Worm (Caenorhabditis elegans) whole organism, mixed stage, embryonic: Measurements from ENCODE around the gene R12B2.2.

ENCODE experiments used
- M03D4.4 ChIP-seq: sonication (generic microtip); optimal IDR thresholded peaks from 2 replicates; lab custom pipeline; 2017; ENCODE audit warnings: mild to moderate bottlenecking, missing genetic modification characterization, missing compliant biosample characterization
- bed-3 ChIP-seq: fragments of 200-800 bp; sonication (Bioruptor generic); optimal IDR thresholded peaks from 3 replicates; lab custom pipeline; 2018; ENCODE audit warnings: mild to moderate bottlenecking, missing genetic modification characterization, moderate library complexity, missing compliant biosample characterization
- blmp-1 ChIP-seq: fragments of 150-350 bp; optimal IDR thresholded peaks from 2 replicates; lab custom pipeline; 2014; ENCODE audit warnings: missing biosample characterization, missing genetic modification characterization
- ceh-39 ChIP-seq: fragments of 150-350 bp; optimal IDR thresholded peaks from 2 replicates; lab custom pipeline; 2014; ENCODE audit warnings: missing biosample characterization, missing genetic modification characterization
- ceh-43 ChIP-seq: fragments of 200-800 bp; sonication (Bioruptor generic); optimal IDR thresholded peaks from 2 replicates; lab custom pipeline; 2018; ENCODE audit warnings: mild to moderate bottlenecking, missing genetic modification characterization, moderate library complexity, missing compliant biosample characterization
- ces-1 ChIP-seq: fragments of 150-350 bp; optimal IDR thresholded peaks from 2 replicates; lab custom pipeline; 2014; ENCODE audit warnings: missing biosample characterization, missing genetic modification reagents, missing genetic modification characterization
- elt-1 ChIP-seq: sonication (generic microtip); optimal IDR thresholded peaks from 2 replicates; lab custom pipeline; 2017; ENCODE audit warnings: missing genetic modification characterization, mild to moderate bottlenecking, missing compliant biosample characterization, antibody characterized with exemption, moderate library complexity, borderline replicate concordance; ENCODE audit not compliant: insufficient read depth
- elt-3 ChIP-seq: fragments of 150-350 bp; optimal IDR thresholded peaks from 2 replicates; lab custom pipeline; 2014; ENCODE audit warnings: missing biosample characterization, missing genetic modification characterization
- ham-2 ChIP-seq: fragments of 200-800 bp; sonication (Bioruptor generic); optimal IDR thresholded peaks from 2 replicates; lab custom pipeline; 2018; ENCODE audit warnings: mild to moderate bottlenecking, missing genetic modification characterization, missing compliant biosample characterization
- hlh-1 ChIP-seq: fragments of 150-350 bp; optimal IDR thresholded peaks from 2 replicates; lab custom pipeline; 2014; ENCODE audit warnings: missing biosample characterization, missing genetic modification reagents, missing genetic modification characterization
- lsy-2 ChIP-seq: fragments of 150-350 bp; optimal IDR thresholded peaks from 2 replicates; lab custom pipeline; 2014; ENCODE audit warnings: missing biosample characterization, missing genetic modification characterization
- mab-5 ChIP-seq: fragments of 150-350 bp; optimal IDR thresholded peaks from 2 replicates; lab custom pipeline; 2014; ENCODE audit warnings: missing biosample characterization, missing genetic modification characterization
- mep-1 ChIP-seq: fragments of 150-350 bp; optimal IDR thresholded peaks from 2 replicates; lab custom pipeline; 2017; ENCODE audit warnings: missing biosample characterization, missing genetic modification reagents, missing genetic modification characterization, inconsistent platforms
- nhr-12 ChIP-seq: fragments of 150-350 bp; optimal IDR thresholded peaks from 2 replicates; lab custom pipeline; 2014; ENCODE audit warnings: missing biosample characterization, missing genetic modification characterization
- nhr-237 ChIP-seq: fragments of 150-350 bp; optimal IDR thresholded peaks from 2 replicates; lab custom pipeline; 2014; ENCODE audit warnings: missing biosample characterization, missing genetic modification characterization
- nhr-28 ChIP-seq: fragments of 150-350 bp; optimal IDR thresholded peaks from 2 replicates; lab custom pipeline; 2014; ENCODE audit warnings: missing biosample characterization, missing genetic modification characterization
- nhr-76 ChIP-seq: sonication (generic microtip); optimal IDR thresholded peaks from 2 replicates; lab custom pipeline; 2017; ENCODE audit warnings: missing biosample characterization, missing genetic modification characterization
- sem-2 ChIP-seq: fragments of 200-800 bp; sonication (Bioruptor generic); optimal IDR thresholded peaks from 2 replicates; lab custom pipeline; 2018; ENCODE audit warnings: mild to moderate bottlenecking, missing genetic modification characterization, missing compliant biosample characterization
- sptf-1 ChIP-seq: sonication (generic microtip); optimal IDR thresholded peaks from 2 replicates; lab custom pipeline; 2017; ENCODE audit warnings: mild to moderate bottlenecking, missing genetic modification characterization, moderate library complexity, missing compliant biosample characterization
- tbx-8 ChIP-seq: fragments of 200-800 bp; sonication (Bioruptor generic); optimal IDR thresholded peaks from 2 replicates; lab custom pipeline; 2018; ENCODE audit warnings: mild to moderate bottlenecking, missing genetic modification characterization, moderate library complexity, missing compliant biosample characterization
- unc-120 ChIP-seq: sonication (generic microtip); optimal IDR thresholded peaks from 2 replicates; lab custom pipeline; 2017; ENCODE audit warnings: missing genetic modification characterization, missing compliant biosample characterization; ENCODE audit not compliant: poor library complexity, severe bottlenecking
- unc-39 ChIP-seq: fragments of 150-350 bp; optimal IDR thresholded peaks from 2 replicates; lab custom pipeline; 2014; ENCODE audit warnings: missing biosample characterization, missing genetic modification characterization
- unc-62 ChIP-seq: fragments of 150-350 bp; optimal IDR thresholded peaks from 2 replicates; lab custom pipeline; 2014; ENCODE audit warnings: missing biosample characterization, missing genetic modification reagents, missing genetic modification characterization
- zip-8 ChIP-seq: fragments of 150-350 bp; optimal IDR thresholded peaks from 2 replicates; lab custom pipeline; 2014; ENCODE audit warnings: missing biosample characterization, missing genetic modification characterization
- ztf-11 ChIP-seq: fragments of 150-350 bp; optimal IDR thresholded peaks from 2 replicates; lab custom pipeline; 2014; ENCODE audit warnings: missing biosample characterization, missing genetic modification characterization

Gene R12B2.2

DNA sequence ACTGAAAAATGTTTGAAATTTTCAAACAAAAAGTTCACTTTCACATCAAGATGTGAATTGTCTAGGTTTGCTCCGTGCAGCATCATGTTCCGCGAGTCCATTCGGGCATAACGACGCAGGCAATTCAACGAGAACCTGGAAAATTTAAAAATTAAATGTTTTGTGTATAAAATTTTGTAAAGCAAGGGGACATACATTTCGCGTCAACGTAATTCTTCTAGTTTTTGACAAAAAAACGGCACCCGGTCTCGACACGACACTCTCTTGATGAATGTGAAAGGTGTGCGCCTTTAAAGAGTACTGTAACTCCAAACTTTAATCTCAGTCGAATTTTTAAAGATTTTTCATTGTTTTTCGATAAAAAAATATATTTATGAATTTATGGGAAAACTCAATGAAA, 27.2 kb downstream of the R12B2.2 start, which contains the start of gene R12B2.6:
R12B2.6 (minus strand) TSS at position 101 of the 400 bp plus-strand sequence.
- TF ChIP-seq bed-3 = no peak
- TF ChIP-seq elt-1 = no peak
- no peak for TF ChIP-seq elt-3 (tag; lab: Kevin White, UChicago)
- TF ChIP-seq ceh-43 (GFP tag; lab: Kevin White, UChicago) = no peak
- TF ChIP-seq unc-62 (GFP tag; lab: Kevin White, UChicago) = no peak
- TF ChIP-seq nhr-12 (tag; lab: Kevin White, UChicago) = no peak
- no peak for TF ChIP-seq tbx-8 (GFP tag; lab: Kevin White, UChicago)
- no peak for TF ChIP-seq zip-8 (tag; lab: Kevin White, UChicago)
- TF ChIP-seq lsy-2 (tag; lab: Kevin White, UChicago) = no peak
- TF ChIP-seq nhr-28 (tag; lab: Kevin White, UChicago) = no peak
- TF ChIP-seq ceh-39 = no peak
- no peak for TF ChIP-seq mep-1 (tag; lab: Kevin White, UChicago)
- TF ChIP-seq M03D4.4 = no peak
- no peak for TF ChIP-seq blmp-1 (tag; lab: Kevin White, UChicago)
- no peak for TF ChIP-seq ham-2 (GFP tag; lab: Kevin White, UChicago)

DNA sequence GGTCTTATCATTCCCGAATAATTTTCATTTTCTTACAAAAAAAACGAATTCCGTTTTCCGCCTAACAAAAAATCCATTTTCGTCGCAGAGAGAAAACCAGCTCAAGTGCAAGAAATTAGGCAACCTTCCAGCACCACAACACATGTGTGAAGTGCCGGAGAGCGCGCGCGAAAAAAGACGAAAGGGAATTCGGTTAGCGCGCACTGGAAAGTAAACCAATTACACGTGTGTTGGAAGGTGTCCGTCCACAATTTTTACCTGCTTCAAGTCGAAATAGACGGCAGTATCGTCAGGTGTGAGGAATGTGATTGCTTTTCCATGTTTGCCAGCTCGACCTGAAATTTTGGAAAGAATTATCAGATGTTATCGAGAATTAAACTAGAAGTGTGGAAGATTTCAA, 27.8 kb downstream of the R12B2.2 start:
- TF ChIP-seq ces-1 (GFP tag; lab: Kevin White, UChicago) (peak; percentile 54), mab-5 (tag; lab: Kevin White, UChicago) (no peak)
- TF ChIP-seq, all 35 proteins: peak for 1

DNA sequence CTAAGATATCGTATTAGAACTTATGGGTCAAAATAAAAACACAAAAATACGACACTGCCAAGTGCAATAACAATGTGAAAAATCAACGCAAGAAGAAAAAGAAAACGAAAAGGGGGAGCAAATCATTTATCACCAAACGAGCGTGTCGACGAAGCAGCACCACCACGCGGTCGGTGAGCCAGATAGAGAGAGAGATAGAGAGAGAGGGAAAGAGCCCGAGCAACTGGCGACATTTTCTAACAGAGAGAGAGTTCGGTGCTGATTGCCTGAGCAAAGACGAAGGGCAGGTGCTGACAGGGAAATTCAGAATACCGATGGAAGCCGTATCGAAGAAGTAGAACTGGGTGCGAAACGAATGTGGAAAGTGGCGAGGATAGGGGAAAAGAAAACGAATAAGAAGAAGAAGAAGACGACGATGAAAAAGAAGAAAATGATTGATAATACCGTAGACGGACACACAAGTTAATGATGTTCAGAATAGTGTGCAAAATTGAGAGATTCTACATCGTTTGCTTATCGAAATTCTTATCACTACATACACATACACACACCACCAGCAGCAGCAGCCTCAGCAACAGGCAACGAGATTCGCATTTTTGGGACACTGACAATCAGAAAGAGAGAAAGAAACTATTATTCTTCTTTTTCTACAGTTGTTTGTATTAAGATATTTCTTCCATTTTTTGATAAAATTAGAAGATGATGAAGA, 28.5 kb downstream of the R12B2.2 start:
- TF ChIP-seq unc-120 (tag; lab: Kevin White, UChicago) (peak; percentile 53), hlh-1 (tag; lab: Kevin White, UChicago) (peak; percentile 88), ztf-11 (tag; lab: Kevin White, UChicago) (no peak), elt-3 (tag; lab: Kevin White, UChicago) (peak; percentile 10), ceh-43 (GFP tag; lab: Kevin White, UChicago) (no peak), nhr-76 (no peak), unc-39 (no peak)

DNA sequence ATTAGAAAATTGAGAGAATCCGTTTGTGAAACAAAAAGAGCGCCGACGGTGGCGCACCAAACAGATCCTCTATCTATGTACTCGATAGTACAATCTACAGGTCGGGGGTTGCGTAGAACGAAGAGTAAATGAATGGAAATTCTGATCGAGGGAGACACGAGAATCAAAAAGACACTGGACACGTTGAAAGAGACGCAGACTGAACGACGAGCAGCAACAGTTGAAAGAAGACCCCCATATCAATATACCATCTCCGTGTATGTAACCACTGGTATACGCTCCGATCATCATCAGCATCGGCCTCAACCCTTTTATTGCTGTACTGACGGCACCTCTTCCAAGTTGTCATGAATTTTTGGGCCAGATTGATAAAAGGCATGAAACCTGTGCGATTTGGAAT, 29.4 kb downstream of the R12B2.2 start:
- peak; percentile 6 for TF ChIP-seq elt-1
- TF ChIP-seq ceh-39 = no peak

DNA sequence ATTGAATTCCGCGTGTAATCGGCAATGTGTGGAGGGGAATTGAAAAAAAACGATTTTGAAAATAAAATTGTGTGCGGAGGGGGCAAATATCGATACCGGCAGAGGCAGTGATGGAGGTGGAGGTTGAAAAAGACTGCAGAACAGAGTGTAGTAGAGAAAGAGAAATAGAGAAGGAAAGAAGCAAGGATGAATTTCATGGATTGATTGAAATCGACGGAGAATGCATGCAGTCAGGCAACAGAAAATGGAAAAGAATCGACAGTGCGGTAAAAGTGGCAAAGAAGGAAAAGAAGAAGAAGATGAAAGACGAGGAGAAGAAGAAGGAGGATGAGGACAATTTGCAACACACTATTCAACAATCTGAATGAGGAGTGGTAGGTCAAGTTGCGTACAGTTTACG, 30.0 kb downstream of the R12B2.2 start, which contains the start of gene W04D12.1:
W04D12.1 (plus strand) TSS at position 111 of the 400 bp plus-strand sequence.
- peak; percentile 27 for TF ChIP-seq nhr-237
- no peak for TF ChIP-seq bed-3
- TF ChIP-seq hlh-1 (tag; lab: Kevin White, UChicago) = no peak
- TF ChIP-seq ces-1 (GFP tag; lab: Kevin White, UChicago) = no peak
- TF ChIP-seq ham-2 (GFP tag; lab: Kevin White, UChicago) = no peak
- TF ChIP-seq elt-1 = no peak
- TF ChIP-seq sptf-1 (tag; lab: Kevin White, UChicago) = peak; percentile 21
- TF ChIP-seq sem-2 (GFP tag; lab: Kevin White, UChicago) = no peak
- TF ChIP-seq, all 35 proteins: peak for 2

DNA sequence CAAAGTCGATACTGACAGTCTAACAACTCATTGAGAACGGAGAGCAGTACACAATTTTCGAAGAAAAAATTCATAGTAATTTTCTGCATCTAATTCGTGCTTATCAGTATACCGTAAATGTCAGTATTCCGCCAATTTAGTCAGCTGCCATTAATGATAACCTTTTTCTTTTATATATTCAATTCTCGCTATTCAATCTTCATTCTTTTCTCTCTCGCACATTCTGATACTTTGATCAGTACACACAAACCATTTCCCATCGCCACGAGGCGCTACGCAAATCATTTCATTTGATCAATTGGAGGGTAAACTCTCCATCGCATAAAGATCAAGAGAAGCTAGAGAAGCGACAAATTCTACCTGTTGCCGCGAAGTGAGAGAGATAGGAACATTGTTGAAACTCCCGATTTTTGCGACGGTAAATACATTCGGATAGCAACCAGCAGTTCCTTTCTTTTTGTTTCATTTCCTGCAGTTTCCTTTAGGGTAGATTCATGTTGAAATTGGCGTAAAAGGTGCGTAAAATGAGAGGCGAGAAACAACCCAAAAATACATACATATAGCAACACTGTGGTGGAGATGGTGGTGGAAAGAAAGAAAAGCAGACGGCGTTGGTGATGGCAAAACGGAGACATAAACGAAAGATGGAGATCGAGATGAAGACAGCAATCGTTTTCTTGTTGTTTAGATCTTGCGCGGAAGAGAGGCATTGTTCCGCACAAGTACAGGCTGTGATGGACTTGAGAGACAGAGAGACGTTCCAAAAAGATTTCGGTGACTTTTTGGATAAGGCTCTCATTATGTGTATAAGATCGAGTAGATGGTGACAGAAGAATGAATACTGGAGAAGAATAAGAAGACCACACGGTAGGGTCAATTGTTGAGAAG, 31.6 kb downstream of the R12B2.2 start:
- peak; percentile 95 for TF ChIP-seq elt-1
- peak; percentile 26 for TF ChIP-seq mep-1 (tag; lab: Kevin White, UChicago)
- peak; percentile 48 for TF ChIP-seq ham-2 (GFP tag; lab: Kevin White, UChicago)
- peak; percentile 15 for TF ChIP-seq elt-3 (tag; lab: Kevin White, UChicago)
- TF ChIP-seq nhr-76 = no peak

DNA sequence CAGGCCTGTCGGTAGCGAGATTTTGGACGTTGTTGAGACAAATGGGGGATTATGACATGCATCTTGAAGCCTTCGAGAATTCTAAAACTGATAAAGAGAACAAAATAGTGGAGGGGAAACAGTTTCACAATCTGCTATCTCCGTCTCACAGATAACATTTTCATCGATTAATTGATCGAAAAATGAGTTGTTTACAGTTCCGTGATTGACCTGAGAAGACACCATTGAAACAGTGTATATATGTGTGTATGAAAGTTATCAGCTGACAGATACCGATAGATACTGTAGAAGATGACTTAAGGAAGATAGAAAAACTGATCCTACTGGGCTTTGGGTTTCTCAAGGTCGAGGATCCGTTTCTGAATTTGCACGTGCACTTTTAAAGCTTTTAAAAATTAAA, 32.3 kb downstream of the R12B2.2 start:
- TF ChIP-seq elt-3 (tag; lab: Kevin White, UChicago) (peak; percentile 32), blmp-1 (tag; lab: Kevin White, UChicago) (no peak), hlh-1 (tag; lab: Kevin White, UChicago) (no peak)
